Worm (Caenorhabditis elegans) whole organism, L3 larva: Measurements from ENCODE around the gene molo-1.

ENCODE experiments used
- R02D3.7 ChIP-seq: fragments of 150-350 bp; optimal IDR thresholded peaks from 2 replicates; lab custom pipeline; 2014; ENCODE audit warnings: missing biosample characterization, missing genetic modification characterization
- ZK546.5 ChIP-seq: sonication (generic microtip); optimal IDR thresholded peaks from 2 replicates; lab custom pipeline; 2017; ENCODE audit warnings: missing biosample characterization, missing genetic modification characterization
- aly-2 ChIP-seq: fragments of 150-350 bp; optimal IDR thresholded peaks from 2 replicates; lab custom pipeline; 2014; ENCODE audit warnings: missing biosample characterization, missing genetic modification characterization
- ama-1 ChIP-seq: fragments of 150-350 bp; optimal IDR thresholded peaks from 2 replicates; lab custom pipeline; 2018
- ceh-16 ChIP-seq: sonication (generic microtip); optimal IDR thresholded peaks from 2 replicates; lab custom pipeline; 2017; ENCODE audit warnings: missing biosample characterization, missing genetic modification characterization
- ceh-28 ChIP-seq: fragments of 150-350 bp; optimal IDR thresholded peaks from 2 replicates; lab custom pipeline; 2014; ENCODE audit warnings: missing biosample characterization, missing genetic modification reagents, missing genetic modification characterization
- ceh-82 ChIP-seq: fragments of 150-350 bp; optimal IDR thresholded peaks from 2 replicates; lab custom pipeline; 2014; ENCODE audit warnings: missing biosample characterization, missing genetic modification characterization
- ceh-9 ChIP-seq: sonication (generic microtip); optimal IDR thresholded peaks from 2 replicates; lab custom pipeline; 2018; ENCODE audit warnings: missing biosample characterization, missing genetic modification characterization
- daf-12 ChIP-seq: fragments of 150-350 bp; optimal IDR thresholded peaks from 2 replicates; lab custom pipeline; 2014; ENCODE audit warnings: missing biosample characterization, missing genetic modification reagents, missing genetic modification characterization
- egl-27 ChIP-seq: sonication (generic microtip); optimal IDR thresholded peaks from 4 replicates; lab custom pipeline; 2017; ENCODE audit warnings: missing biosample characterization, missing genetic modification reagents, missing genetic modification characterization
- egl-5 ChIP-seq: fragments of 150-350 bp; optimal IDR thresholded peaks from 2 replicates; lab custom pipeline; 2017; ENCODE audit warnings: missing biosample characterization, missing genetic modification reagents, missing genetic modification characterization, inconsistent platforms
- elt-1 ChIP-seq: fragments of 150-350 bp; optimal IDR thresholded peaks from 2 replicates; lab custom pipeline; 2014; ENCODE audit warnings: missing biosample characterization, missing genetic modification characterization
- elt-2 ChIP-seq: sonication (generic microtip); optimal IDR thresholded peaks from 2 replicates; lab custom pipeline; 2016; ENCODE audit warnings: missing genetic modification reagents, mild to moderate bottlenecking, missing genetic modification characterization, missing compliant biosample characterization
- elt-3 ChIP-seq, 3 experiments: fragments of 150-350 bp in 1 of 3; sonication (generic microtip) in 2 of 3; optimal IDR thresholded peaks; 2 replicates in 2 of 3; 4 replicates in 1 of 3; lab custom pipeline; 2014 to 2017; ENCODE audit warnings: missing biosample characterization in 3 of 3, missing genetic modification characterization in 3 of 3
- eor-1 ChIP-seq, 2 experiments: fragments of 150-350 bp; optimal IDR thresholded peaks; 2 replicates each; lab custom pipeline; 2014 to 2018; ENCODE audit warnings: missing biosample characterization in 2 of 2, missing genetic modification characterization in 2 of 2
- fkh-10 ChIP-seq: sonication (generic microtip); optimal IDR thresholded peaks from 2 replicates; lab custom pipeline; 2017; ENCODE audit warnings: missing biosample characterization, missing genetic modification reagents, missing genetic modification characterization
- fkh-2 ChIP-seq: fragments of 150-350 bp; optimal IDR thresholded peaks from 2 replicates; lab custom pipeline; 2014; ENCODE audit warnings: missing biosample characterization, missing genetic modification reagents, missing genetic modification characterization
- fos-1 ChIP-seq: fragments of 150-350 bp; optimal IDR thresholded peaks from 2 replicates; lab custom pipeline; 2014; ENCODE audit warnings: missing biosample characterization, missing genetic modification characterization
- hmg-11 ChIP-seq: sonication (generic microtip); optimal IDR thresholded peaks from 2 replicates; lab custom pipeline; 2016; ENCODE audit warnings: missing genetic modification characterization, missing compliant biosample characterization
- jun-1 ChIP-seq: fragments of 150-350 bp; optimal IDR thresholded peaks from 2 replicates; lab custom pipeline; 2014; ENCODE audit warnings: missing biosample characterization, missing genetic modification reagents, missing genetic modification characterization
- lin-15B ChIP-seq: fragments of 150-350 bp; optimal IDR thresholded peaks from 2 replicates; lab custom pipeline; 2014; ENCODE audit warnings: missing biosample characterization, missing genetic modification characterization
- lin-39 ChIP-seq: fragments of 150-350 bp; optimal IDR thresholded peaks from 2 replicates; lab custom pipeline; 2018; ENCODE audit warnings: missing biosample characterization, missing genetic modification reagents, missing genetic modification characterization
- lsy-12 ChIP-seq: sonication (generic microtip); optimal IDR thresholded peaks from 2 replicates; lab custom pipeline; 2016; ENCODE audit warnings: mild to moderate bottlenecking, missing genetic modification characterization, missing compliant biosample characterization
- mdl-1 ChIP-seq: fragments of 150-350 bp; optimal IDR thresholded peaks from 2 replicates; lab custom pipeline; 2014; ENCODE audit warnings: missing biosample characterization, missing genetic modification characterization
- mml-1 ChIP-seq: fragments of 150-350 bp; sonication (generic microtip); optimal IDR thresholded peaks from 3 replicates; lab custom pipeline; 2014; ENCODE audit warnings: missing biosample characterization, missing genetic modification characterization
- nfya-1 ChIP-seq: sonication (generic microtip); optimal IDR thresholded peaks from 2 replicates; lab custom pipeline; 2017; ENCODE audit warnings: missing genetic modification characterization, mild to moderate bottlenecking, missing compliant biosample characterization, antibody characterized with exemption, moderate library complexity; ENCODE audit not compliant: insufficient read depth
- nhr-11 ChIP-seq: fragments of 150-350 bp; optimal IDR thresholded peaks from 2 replicates; lab custom pipeline; 2014; ENCODE audit warnings: missing biosample characterization, missing genetic modification characterization
- nhr-12 ChIP-seq: fragments of 150-350 bp; optimal IDR thresholded peaks from 2 replicates; lab custom pipeline; 2014; ENCODE audit warnings: missing biosample characterization, missing genetic modification characterization
- nhr-23 ChIP-seq: fragments of 150-350 bp; optimal IDR thresholded peaks from 2 replicates; lab custom pipeline; 2014; ENCODE audit warnings: missing biosample characterization, missing genetic modification reagents, missing genetic modification characterization
- nhr-237 ChIP-seq: fragments of 150-350 bp; optimal IDR thresholded peaks from 2 replicates; lab custom pipeline; 2014; ENCODE audit warnings: missing biosample characterization, missing genetic modification characterization
- nhr-25 ChIP-seq: sonication (generic microtip); optimal IDR thresholded peaks from 2 replicates; lab custom pipeline; 2017; ENCODE audit warnings: missing biosample characterization, missing genetic modification characterization
- nhr-28 ChIP-seq: fragments of 150-350 bp; optimal IDR thresholded peaks from 2 replicates; lab custom pipeline; 2014; ENCODE audit warnings: missing biosample characterization, missing genetic modification characterization
- nhr-43 ChIP-seq: sonication (generic microtip); optimal IDR thresholded peaks from 2 replicates; lab custom pipeline; 2016; ENCODE audit warnings: mild to moderate bottlenecking, missing genetic modification characterization, missing compliant biosample characterization; ENCODE audit not compliant: poor library complexity, severe bottlenecking
- nhr-67 ChIP-seq: fragments of 150-350 bp; optimal IDR thresholded peaks from 2 replicates; lab custom pipeline; 2014; ENCODE audit warnings: missing biosample characterization, missing genetic modification characterization
- nhr-76 ChIP-seq: fragments of 150-350 bp; sonication (generic microtip); optimal IDR thresholded peaks from 5 replicates; lab custom pipeline; 2014; ENCODE audit warnings: missing biosample characterization, missing genetic modification characterization
- nhr-77 ChIP-seq: fragments of 150-350 bp; optimal IDR thresholded peaks from 2 replicates; lab custom pipeline; 2014; ENCODE audit warnings: missing biosample characterization, missing genetic modification characterization
- pha-4 ChIP-seq: fragments of 150-350 bp; optimal IDR thresholded peaks from 2 replicates; lab custom pipeline; 2014; ENCODE audit warnings: missing biosample characterization, missing genetic modification reagents, missing genetic modification characterization
- pqm-1 ChIP-seq: fragments of 150-350 bp; optimal IDR thresholded peaks from 2 replicates; lab custom pipeline; 2017; ENCODE audit warnings: missing biosample characterization, missing genetic modification characterization, inconsistent platforms
- sea-2 ChIP-seq: fragments of 150-350 bp; sonication (generic microtip); optimal IDR thresholded peaks from 4 replicates; lab custom pipeline; 2014; ENCODE audit warnings: missing biosample characterization, missing genetic modification reagents, missing genetic modification characterization
- skn-1 ChIP-seq: fragments of 150-350 bp; optimal IDR thresholded peaks from 2 replicates; lab custom pipeline; 2014; ENCODE audit warnings: missing biosample characterization, missing genetic modification characterization
- snpc-4 ChIP-seq: fragments of 150-350 bp; optimal IDR thresholded peaks from 2 replicates; lab custom pipeline; 2014; ENCODE audit warnings: missing biosample characterization, missing genetic modification characterization
- tbx-2 ChIP-seq: sonication (generic microtip); optimal IDR thresholded peaks from 2 replicates; lab custom pipeline; 2016; ENCODE audit warnings: mild to moderate bottlenecking, missing genetic modification characterization, missing compliant biosample characterization
- unc-39 ChIP-seq: sonication (generic microtip); optimal IDR thresholded peaks from 4 replicates; lab custom pipeline; 2017; ENCODE audit warnings: missing biosample characterization, missing genetic modification characterization
- unc-62 ChIP-seq: fragments of 150-350 bp; sonication (generic microtip); optimal IDR thresholded peaks from 4 replicates; lab custom pipeline; 2014; ENCODE audit warnings: missing biosample characterization, missing genetic modification reagents, missing genetic modification characterization
- zag-1 ChIP-seq: fragments of 150-350 bp; optimal IDR thresholded peaks from 2 replicates; lab custom pipeline; 2014; ENCODE audit warnings: missing biosample characterization, missing genetic modification characterization
- ztf-11 ChIP-seq: fragments of 150-350 bp; optimal IDR thresholded peaks from 2 replicates; lab custom pipeline; 2014; ENCODE audit warnings: missing biosample characterization, missing genetic modification characterization
- ztf-4 ChIP-seq: fragments of 150-350 bp; optimal IDR thresholded peaks from 2 replicates; lab custom pipeline; 2014; ENCODE audit warnings: missing biosample characterization, missing genetic modification characterization

molo-1 gene

DNA sequence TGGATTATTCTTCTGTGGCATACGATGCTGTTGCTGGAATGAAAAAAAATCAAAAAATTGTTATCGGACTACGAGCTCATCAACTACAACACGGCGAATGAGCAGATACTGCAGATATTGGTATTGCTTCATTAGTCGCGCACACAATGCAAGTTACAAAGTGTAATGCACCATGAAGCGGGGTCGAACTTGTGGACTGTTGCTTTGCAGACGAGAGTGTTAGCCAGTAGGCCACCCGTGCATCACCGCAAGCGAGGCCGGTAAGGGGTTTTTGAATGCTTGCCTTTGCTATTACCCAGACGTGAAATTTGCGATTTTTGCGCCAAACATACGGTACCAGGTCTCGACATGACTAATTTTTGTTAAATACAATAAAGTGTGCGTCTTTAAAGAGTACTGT, 28.2 kb downstream of the molo-1 start (continued):
- TF ChIP-seq egl-5 (tag; lab: Kevin White, UChicago) (peak; percentile 8), lin-15B (tag; lab: Kevin White, UChicago) (peak; percentile 57)

DNA sequence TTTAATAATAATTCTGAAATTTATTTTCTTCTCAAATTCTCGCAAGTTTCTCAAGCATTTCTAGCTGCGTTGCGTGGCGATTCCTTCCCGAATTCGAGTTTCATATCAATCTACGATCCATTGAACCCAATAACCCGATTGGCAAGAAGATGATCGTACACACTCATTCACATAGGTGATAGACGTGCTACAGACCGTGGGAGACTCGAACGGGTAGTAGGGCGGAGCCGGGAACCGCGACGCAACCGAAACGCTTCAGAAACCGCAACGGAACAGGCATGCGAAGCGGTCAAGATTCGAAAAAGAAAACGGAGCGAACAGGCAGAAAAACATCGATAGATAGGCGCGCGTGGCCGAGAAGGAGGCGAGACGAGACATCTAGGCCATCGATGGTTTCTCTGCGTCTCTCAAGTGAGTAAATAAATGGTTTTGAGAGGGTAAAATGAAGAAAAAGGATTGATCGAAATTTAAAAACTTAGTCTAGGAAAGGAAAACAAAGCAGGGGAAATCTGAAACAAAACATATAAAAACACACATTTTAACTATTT, 29.7 kb downstream of the molo-1 start, which contains the start of gene madf-11:
Gene madf-11 (minus strand): TSS at position 51 of the 548 bp plus-strand sequence.
- TF ChIP-seq nhr-11 (no peak), sea-2 (GFP tag; lab: Kevin White, UChicago) (no peak), ceh-9 (tag; lab: Kevin White, UChicago) (no peak), lin-15B (tag; lab: Kevin White, UChicago) (peak; percentile 94), jun-1 (tag; lab: Kevin White, UChicago) (peak; percentile 54), aly-2 (tag; lab: Kevin White, UChicago) (no peak), ama-1 (lab: Kevin White, UChicago) (no peak), ztf-11 (tag; lab: Kevin White, UChicago) (no peak), tbx-2 (tag; lab: Kevin White, UChicago) (no peak), hmg-11 (tag; lab: Kevin White, UChicago) (no peak), ZK546.5 (no peak), elt-1 (tag; lab: Kevin White, UChicago) (no peak), nhr-77 (tag; lab: Kevin White, UChicago) (no peak), ceh-82 (tag; lab: Kevin White, UChicago) (peak; percentile 5), skn-1 (tag; lab: Kevin White, UChicago) (peak; percentile 8), ztf-4 (no peak), egl-5 (tag; lab: Kevin White, UChicago) (peak; percentile 76), nhr-12 (tag; lab: Kevin White, UChicago) (no peak), elt-2 (tag; lab: Kevin White, UChicago) (peak; percentile 39), nfya-1 (tag; lab: Kevin White, UChicago) (peak; percentile 80), egl-27 (no peak), unc-62 (GFP tag; lab: Kevin White, UChicago) (no peak), nhr-23 (tag; lab: Kevin White, UChicago) (peak; percentile 75), daf-12 (tag; lab: Kevin White, UChicago) (no peak), nhr-28 (tag; lab: Kevin White, UChicago) (no peak), elt-3 (tag; optimal IDR thresholded peaks at IDR 0.05; lab: Kevin White, UChicago) (peak in 1 of 3 experiments; percentile 25), nhr-237 (tag; lab: Kevin White, UChicago) (no peak), ceh-28 (tag; lab: Kevin White, UChicago) (peak; percentile 84), lsy-12 (tag; lab: Kevin White, UChicago) (no peak), zag-1 (tag; lab: Kevin White, UChicago) (no peak), nhr-76 (tag; lab: Kevin White, UChicago) (no peak), R02D3.7 (peak; percentile 69), pha-4 (tag; lab: Kevin White, UChicago) (peak; percentile 93), snpc-4 (peak; percentile 76), fkh-10 (GFP tag; lab: Kevin White, UChicago) (peak; percentile 38), pqm-1 (tag; lab: Kevin White, UChicago) (peak; percentile 39), unc-39 (tag; lab: Kevin White, UChicago) (no peak), lin-39 (peak; percentile 75), ceh-16 (no peak), nhr-25 (tag; lab: Kevin White, UChicago) (peak; percentile 74), mml-1 (no peak), nhr-43 (tag; lab: Kevin White, UChicago) (peak; percentile 60), eor-1 (tag; optimal IDR thresholded peaks at IDR 0.05; lab: Kevin White, UChicago) (no peak), fos-1 (tag; lab: Kevin White, UChicago) (no peak), nhr-67 (tag; lab: Kevin White, UChicago) (no peak), mdl-1 (tag; lab: Kevin White, UChicago) (no peak), fkh-2 (tag; lab: Kevin White, UChicago) (no peak)
